Fruit fly (Drosophila melanogaster): ENCODE data around the gene Hsp83.

dm6 chr3L:3198447-3199402 lies 6.0 kb downstream of the Hsp83 start, which contains the start of the genes CG32276 and gry:
- no peak for TF ChIP-seq CG8478 (optimal IDR thresholded peaks at IDR 0.05)
- TF ChIP-seq CTCF (optimal IDR thresholded peaks at IDR 0.05) = no peak
